Worm (Caenorhabditis elegans): ENCODE data around the gene Y2H9A.4.

ce11 chrV:13464123-13464522 is 18.4 kb downstream of the Y2H9A.4 start:
- TF ChIP-seq W03F9.2 (tag; optimal IDR thresholded peaks at IDR 0.05) (no peak), him-1 (tag; optimal IDR thresholded peaks at IDR 0.05) (no peak), dao-5 (tag; optimal IDR thresholded peaks at IDR 0.05) (no peak)
